Fruit fly (Drosophila melanogaster) whole organism, adult: ENCODE results near the gene CG8173.
A peak's percentile ranks its signal among the peaks of the same experiment; 100 is the strongest.

Experiments
- CG11617 ChIP-seq: fragments of 200-800 bp; sonication (Bioruptor generic); optimal IDR thresholded peaks from 2 replicates; lab custom pipeline; 2017; ENCODE audit warnings: mild to moderate bottlenecking, missing biosample characterization, missing genetic modification reagents, missing genetic modification characterization
- CG12768 ChIP-seq: fragments of 200-800 bp; sonication (Bioruptor generic); optimal IDR thresholded peaks from 2 replicates; lab custom pipeline; 2017; ENCODE audit warnings: missing biosample characterization, missing genetic modification characterization, mild to moderate bottlenecking, moderate library complexity, missing genetic modification reagents
- CG14711 ChIP-seq: fragments of 200-800 bp; sonication (Bioruptor generic); optimal IDR thresholded peaks from 2 replicates; lab custom pipeline; 2018; ENCODE audit warnings: missing biosample characterization, mild to moderate bottlenecking, missing genetic modification characterization, moderate library complexity
- CG1620 ChIP-seq: fragments of 200-800 bp; sonication (Bioruptor generic); optimal IDR thresholded peaks from 2 replicates; lab custom pipeline; 2016; ENCODE audit warnings: missing biosample characterization, missing genetic modification characterization
- CG33017 ChIP-seq: fragments of 200-800 bp; sonication (Bioruptor generic); optimal IDR thresholded peaks from 2 replicates; lab custom pipeline; 2018; ENCODE audit warnings: missing biosample characterization, mild to moderate bottlenecking, missing genetic modification characterization, moderate library complexity
- CG5204 ChIP-seq: fragments of 200-800 bp; sonication (Bioruptor generic); optimal IDR thresholded peaks from 2 replicates; lab custom pipeline; 2016; ENCODE audit warnings: missing biosample characterization, missing genetic modification characterization
- CG7045 ChIP-seq: fragments of 200-800 bp; sonication (Bioruptor generic); optimal IDR thresholded peaks from 2 replicates; lab custom pipeline; 2017; ENCODE audit warnings: missing biosample characterization, mild to moderate bottlenecking, missing genetic modification characterization
- CG7101 ChIP-seq: fragments of 200-800 bp; sonication (Bioruptor generic); optimal IDR thresholded peaks from 2 replicates; lab custom pipeline; 2018; ENCODE audit warnings: missing biosample characterization, mild to moderate bottlenecking, missing genetic modification characterization, moderate library complexity
- Clk ChIP-seq: fragments of 200-800 bp; sonication (Bioruptor generic); optimal IDR thresholded peaks from 2 replicates; lab custom pipeline; 2017; ENCODE audit warnings: missing biosample characterization, missing genetic modification characterization
- Crg-1 ChIP-seq: fragments of 200-800 bp; sonication (Bioruptor generic); optimal IDR thresholded peaks from 2 replicates; lab custom pipeline; 2016; ENCODE audit warnings: missing biosample characterization, missing genetic modification characterization
- Hr96 ChIP-seq: fragments of 200-800 bp; sonication (Bioruptor generic); optimal IDR thresholded peaks from 2 replicates; lab custom pipeline; 2016; ENCODE audit warnings: missing biosample characterization, missing genetic modification characterization
- Mnt ChIP-seq: fragments of 200-800 bp; sonication (Bioruptor generic); optimal IDR thresholded peaks from 2 replicates; lab custom pipeline; 2016; ENCODE audit warnings: missing biosample characterization, mild to moderate bottlenecking, missing genetic modification characterization
- bab1 ChIP-seq: fragments of 200-800 bp; sonication (Bioruptor generic); optimal IDR thresholded peaks from 3 replicates; lab custom pipeline; 2019; ENCODE audit warnings: missing biosample characterization, mild to moderate bottlenecking, missing genetic modification characterization, moderate library complexity
- cic ChIP-seq: fragments of 200-800 bp; sonication (Bioruptor generic); optimal IDR thresholded peaks from 2 replicates; lab custom pipeline; 2017; ENCODE audit warnings: missing biosample characterization, mild to moderate bottlenecking, missing genetic modification characterization, moderate library complexity
- cnc ChIP-seq, 2 experiments: fragments of >200 bp; optimal IDR thresholded peaks; 2 replicates each; lab custom pipeline; 2017
- kay ChIP-seq: fragments of 200-800 bp; sonication (Bioruptor generic); peaks from one replicate; lab custom pipeline; 2016; ENCODE audit warnings: missing biosample characterization, missing genetic modification characterization, borderline replicate concordance
- pad ChIP-seq: fragments of 200-800 bp; sonication (Bioruptor generic); optimal IDR thresholded peaks from 3 replicates; lab custom pipeline; 2017; ENCODE audit warnings: missing biosample characterization, missing genetic modification characterization, mild to moderate bottlenecking, moderate library complexity, missing genetic modification reagents
- tj ChIP-seq: fragments of 200-800 bp; sonication (Bioruptor generic); optimal IDR thresholded peaks from 3 replicates; lab custom pipeline; 2017; ENCODE audit warnings: missing biosample characterization, mild to moderate bottlenecking, missing genetic modification characterization, moderate library complexity
- toe ChIP-seq: fragments of 200-800 bp; sonication (Bioruptor generic); optimal IDR thresholded peaks from 2 replicates; lab custom pipeline; 2016; ENCODE audit warnings: missing biosample characterization, missing genetic modification characterization

CG8173 gene

dm6 chrX:17738989-17739388, 29.5 kb upstream of the CG8173 start:
- peak; percentile 92 for TF ChIP-seq tj (GFP tag; lab: Kevin White, UChicago)
- TF ChIP-seq Clk (GFP tag; lab: Kevin White, UChicago): no peak
- TF ChIP-seq CG11617 (GFP tag; lab: Kevin White, UChicago): no peak
- TF ChIP-seq cic (GFP tag; lab: Kevin White, UChicago): no peak
- TF ChIP-seq Mnt: no peak
- no peak for TF ChIP-seq CG33017 (tag; lab: Kevin White, UChicago)
- no peak for TF ChIP-seq toe (GFP tag; lab: Kevin White, UChicago)
- TF ChIP-seq CG14711: no peak
- TF ChIP-seq CG12768 (GFP tag; lab: Kevin White, UChicago): no peak
- TF ChIP-seq kay: no peak
- TF ChIP-seq Crg-1 (GFP tag; lab: Kevin White, UChicago): no peak
- peak; percentile 40 for TF ChIP-seq pad (GFP tag; lab: Kevin White, UChicago)

dm6 chrX:17738474-17738838, 29.0 kb upstream of the CG8173 start:
- TF ChIP-seq cnc (optimal IDR thresholded peaks at IDR 0.05; lab: Kevin White, UChicago) (no peak), pad (GFP tag; lab: Kevin White, UChicago) (peak; percentile 74)

DNA sequence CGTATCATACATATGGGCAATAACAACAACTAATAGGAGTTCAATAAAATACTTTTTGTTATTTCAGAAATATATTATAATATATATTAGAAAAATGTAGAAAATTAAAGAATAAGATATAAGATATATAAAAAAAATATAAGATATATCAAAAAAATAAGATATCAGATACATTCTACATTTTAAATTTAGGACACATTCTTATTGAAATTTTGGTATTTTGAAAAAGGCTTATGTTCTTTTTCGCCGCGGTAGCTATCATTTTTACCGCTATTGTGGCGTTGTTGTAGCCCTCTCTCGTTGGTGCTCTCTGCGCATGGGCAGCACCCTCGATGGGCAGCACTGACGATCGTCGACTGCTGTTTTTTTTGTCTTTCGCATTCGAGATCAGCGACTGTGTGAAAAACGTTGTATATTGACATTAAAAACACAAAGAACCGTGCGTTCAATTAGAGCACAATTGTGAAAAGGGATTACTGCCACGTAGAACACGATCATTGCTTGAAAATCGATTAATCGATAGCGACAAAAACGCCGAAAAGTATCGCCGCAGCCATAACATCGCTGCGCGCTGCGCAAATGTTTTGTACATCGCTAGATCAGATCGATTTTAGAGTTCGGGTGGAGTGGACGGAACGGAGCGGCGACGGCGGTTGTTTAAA, 28.5 kb upstream of the CG8173 start:
- TF ChIP-seq CG33017 (tag; lab: Kevin White, UChicago): no peak
- peak; percentile 47 for TF ChIP-seq Crg-1 (GFP tag; lab: Kevin White, UChicago)
- TF ChIP-seq cic (GFP tag; lab: Kevin White, UChicago): no peak
- no peak for TF ChIP-seq CG5204 (GFP tag; lab: Kevin White, UChicago)
- TF ChIP-seq bab1 (GFP tag; lab: Kevin White, UChicago): peak; percentile 67
- no peak for TF ChIP-seq cnc (optimal IDR thresholded peaks at IDR 0.05; lab: Kevin White, UChicago)
- TF ChIP-seq Mnt: peak; percentile 44
- no peak for TF ChIP-seq Hr96 (GFP tag; lab: Kevin White, UChicago)
- TF ChIP-seq Clk (GFP tag; lab: Kevin White, UChicago): no peak
- TF ChIP-seq CG1620: peak; percentile 39
- TF ChIP-seq tj (GFP tag; lab: Kevin White, UChicago): no peak

DNA sequence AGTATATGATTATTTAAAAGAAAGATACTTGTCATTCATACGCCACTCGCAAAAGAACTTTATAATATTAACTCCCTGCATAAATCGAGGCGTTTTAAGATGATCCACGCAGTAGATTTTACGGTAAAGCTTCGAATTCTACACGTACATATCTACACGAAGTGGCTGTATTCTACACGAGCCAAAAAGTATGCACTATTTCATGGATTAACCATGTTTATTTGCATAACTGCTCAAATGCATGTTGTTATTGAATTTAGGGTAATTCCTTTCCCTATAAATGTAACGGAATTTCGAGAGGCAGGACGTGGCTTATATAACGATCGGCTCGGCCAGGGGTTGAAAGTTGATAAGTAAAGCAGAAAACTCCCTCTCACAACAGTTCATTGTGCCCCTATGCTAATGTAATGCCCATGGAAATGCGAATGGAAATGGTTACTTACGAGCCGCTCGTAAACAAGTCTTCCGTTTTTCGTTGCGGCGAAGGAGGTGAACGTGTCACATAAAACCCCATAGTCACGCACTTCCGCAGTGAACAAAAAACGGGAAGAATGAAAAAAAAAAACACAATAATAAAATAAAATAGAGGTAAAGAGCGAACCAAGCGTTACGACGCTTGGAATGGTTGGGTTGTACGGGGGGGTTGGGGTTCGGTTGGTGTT, 27.7 kb upstream of the CG8173 start:
- no peak for TF ChIP-seq bab1 (GFP tag; lab: Kevin White, UChicago)
- no peak for TF ChIP-seq Hr96 (GFP tag; lab: Kevin White, UChicago)
- TF ChIP-seq cic (GFP tag; lab: Kevin White, UChicago): no peak
- no peak for TF ChIP-seq Clk (GFP tag; lab: Kevin White, UChicago)
- TF ChIP-seq CG33017 (tag; lab: Kevin White, UChicago): no peak
- TF ChIP-seq Mnt: no peak
- no peak for TF ChIP-seq pad (GFP tag; lab: Kevin White, UChicago)

dm6 chrX:17736101-17736728, 26.8 kb upstream of the CG8173 start:
- TF ChIP-seq tj (GFP tag; lab: Kevin White, UChicago): peak; percentile 91
- no peak for TF ChIP-seq Mnt

DNA sequence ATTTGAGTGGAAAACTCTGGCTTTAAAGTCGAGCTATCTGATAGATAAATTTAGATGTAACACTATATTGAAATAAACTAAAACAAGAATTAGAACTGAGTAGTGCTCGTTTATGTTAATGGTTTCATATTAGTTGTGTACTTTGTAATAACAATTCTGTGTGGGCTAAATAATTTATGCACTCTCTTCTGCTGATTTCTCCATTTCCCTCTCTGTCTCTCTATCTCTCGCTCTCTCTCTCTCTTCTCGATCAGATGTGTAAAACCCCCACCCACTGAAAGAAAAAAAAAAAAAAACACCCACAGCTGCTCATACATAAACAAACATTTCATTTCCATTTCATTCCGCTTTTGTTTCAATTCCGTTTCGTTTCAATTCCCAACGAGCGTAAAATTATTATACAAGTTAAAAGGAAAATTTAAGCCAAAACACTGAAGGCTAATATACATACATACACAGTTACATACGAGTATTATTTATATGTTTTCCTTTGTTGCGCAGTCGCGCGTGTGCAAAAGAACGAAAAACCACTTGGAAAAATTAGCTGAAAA, 24.3 kb upstream of the CG8173 start:
- TF ChIP-seq kay (peak; percentile 66), tj (GFP tag; lab: Kevin White, UChicago) (no peak)

DNA sequence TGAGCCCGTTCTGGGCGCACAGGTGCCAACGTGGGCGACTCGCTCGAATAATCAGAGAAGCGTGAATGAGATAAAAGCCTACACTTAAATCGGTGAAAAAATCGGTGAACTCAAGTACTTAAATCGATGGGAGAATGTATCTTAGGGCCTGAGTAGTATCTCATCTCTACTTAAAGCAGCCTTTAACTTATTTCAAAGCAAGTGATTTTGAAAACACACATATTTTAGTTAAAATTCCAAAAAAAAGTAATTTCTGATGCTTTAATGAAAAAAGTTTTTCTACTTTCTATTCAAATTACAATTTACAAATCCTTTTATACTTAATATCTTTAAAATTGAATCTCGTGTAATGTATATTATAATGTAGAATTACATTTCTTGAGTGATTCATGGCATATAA, 23.2 kb upstream of the CG8173 start:
- TF ChIP-seq CG11617 (GFP tag; lab: Kevin White, UChicago) (no peak), CG7045 (GFP tag; lab: Kevin White, UChicago) (no peak), CG12768 (GFP tag; lab: Kevin White, UChicago) (no peak), CG5204 (GFP tag; lab: Kevin White, UChicago) (no peak), bab1 (GFP tag; lab: Kevin White, UChicago) (no peak), Clk (GFP tag; lab: Kevin White, UChicago) (no peak), cic (GFP tag; lab: Kevin White, UChicago) (no peak), tj (GFP tag; lab: Kevin White, UChicago) (no peak), cnc (optimal IDR thresholded peaks at IDR 0.05; lab: Kevin White, UChicago) (no peak), toe (GFP tag; lab: Kevin White, UChicago) (no peak), CG14711 (no peak), CG7101 (tag; lab: Kevin White, UChicago) (no peak), Mnt (no peak), CG33017 (tag; lab: Kevin White, UChicago) (no peak), Hr96 (GFP tag; lab: Kevin White, UChicago) (no peak), kay (no peak), Crg-1 (GFP tag; lab: Kevin White, UChicago) (no peak)
